Worm (Caenorhabditis elegans) whole organism, L4/young adult: ENCODE measurements around the gene ule-3.

ENCODE experiments used
- W03F9.2 ChIP-seq: fragments of 150-350 bp; optimal IDR thresholded peaks from 2 replicates; lab custom pipeline; 2014; ENCODE audit warnings: missing biosample characterization, missing genetic modification characterization
- dao-5 ChIP-seq: sonication (generic microtip); optimal IDR thresholded peaks from 2 replicates; lab custom pipeline; 2016; ENCODE audit warnings: missing genotype, missing genetic modification characterization, moderate library complexity, missing compliant biosample characterization
- him-1 ChIP-seq: sonication (generic microtip); optimal IDR thresholded peaks from 2 replicates; lab custom pipeline; 2016; ENCODE audit warnings: missing genotype, missing genetic modification reagents, missing genetic modification characterization, missing compliant biosample characterization

DNA sequence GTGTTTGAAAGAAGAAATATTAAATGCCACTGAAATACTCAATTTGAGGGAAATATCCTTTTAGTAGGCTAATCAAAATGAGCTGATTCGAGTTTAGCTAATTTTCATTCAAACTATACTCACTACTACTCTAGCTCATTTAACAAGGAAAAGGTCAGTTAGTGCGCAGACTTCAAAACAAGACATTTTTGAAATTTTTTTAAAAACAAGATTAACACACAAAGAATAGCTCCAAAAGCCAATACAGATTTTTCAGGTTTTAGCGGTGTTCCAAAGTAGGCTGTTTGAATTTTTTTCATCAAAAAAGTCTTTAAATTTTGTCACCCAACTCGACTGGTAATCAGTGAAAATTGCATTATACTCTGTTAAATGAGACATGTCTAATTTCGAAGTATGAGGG lies 32.8 kb upstream of the ule-3 start:
- TF ChIP-seq dao-5 (tag; lab: Kevin White, UChicago), result no peak
- no peak for TF ChIP-seq him-1
- TF ChIP-seq W03F9.2 (tag; lab: Kevin White, UChicago), result no peak
